Fruit fly (Drosophila melanogaster) whole organism, wandering third instar larva: ENCODE results near the gene CG31533.

ENCODE experiments used
- Abd-B ChIP-seq: fragments of >200 bp; optimal IDR thresholded peaks from 2 replicates; lab custom pipeline; 2017; ENCODE audit warnings: missing biosample characterization, missing genetic modification characterization
- CG32264 ChIP-seq: fragments of 200-800 bp; sonication (Bioruptor generic); optimal IDR thresholded peaks from 2 replicates; lab custom pipeline; 2016; ENCODE audit warnings: missing biosample characterization, missing genetic modification characterization
- CG9705 ChIP-seq: fragments of 200-800 bp; sonication (Bioruptor generic); optimal IDR thresholded peaks from 2 replicates; lab custom pipeline; 2018; ENCODE audit warnings: missing biosample characterization, mild to moderate bottlenecking, missing genetic modification characterization
- CrebA ChIP-seq: fragments of 200-800 bp; sonication (Bioruptor generic); optimal IDR thresholded peaks from 2 replicates; lab custom pipeline; 2016; ENCODE audit warnings: missing biosample characterization, mild to moderate bottlenecking, missing genetic modification characterization, borderline replicate concordance
- Dif ChIP-seq: fragments of 200-275, 200-300 bp; sonication (Bioruptor generic); optimal IDR thresholded peaks from 2 replicates; lab custom pipeline; 2018; ENCODE audit warnings: missing biosample characterization, missing genetic modification characterization; ENCODE audit not compliant: partially characterized antibody
- GATAd ChIP-seq: sonication (Bioruptor generic); optimal IDR thresholded peaks from 2 replicates; lab custom pipeline; 2016; ENCODE audit warnings: missing biosample characterization, missing genetic modification characterization
- HLH106 ChIP-seq: fragments of 200-800 bp; optimal IDR thresholded peaks from 3 replicates; lab custom pipeline; 2019; ENCODE audit warnings: missing biosample characterization, mild to moderate bottlenecking, missing genetic modification characterization, moderate library complexity
- Hnf4 ChIP-seq: fragments of 200-800 bp; sonication (Bioruptor generic); optimal IDR thresholded peaks from 2 replicates; lab custom pipeline; 2016; ENCODE audit warnings: missing biosample characterization, mild to moderate bottlenecking, missing genetic modification characterization
- Jra ChIP-seq: sonication (Bioruptor generic); optimal IDR thresholded peaks from 2 replicates; lab custom pipeline; 2016; ENCODE audit warnings: missing biosample characterization, missing genetic modification characterization
- Mio ChIP-seq: sonication (Bioruptor generic); optimal IDR thresholded peaks from 2 replicates; lab custom pipeline; 2016; ENCODE audit warnings: missing biosample characterization, missing genetic modification characterization
- Myc ChIP-seq: fragments of >200 bp; optimal IDR thresholded peaks from 2 replicates; lab custom pipeline; 2017
- OdsH ChIP-seq: fragments of 200-800 bp; sonication (Bioruptor generic); optimal IDR thresholded peaks from 2 replicates; lab custom pipeline; 2016; ENCODE audit warnings: missing biosample characterization, mild to moderate bottlenecking, missing genetic modification characterization
- Rel ChIP-seq, 2 experiments: fragments of 200-800 bp; sonication (Bioruptor generic) in 1 of 2; optimal IDR thresholded peaks; 2 replicates in 1 of 2; 3 replicates in 1 of 2; lab custom pipeline; 2016 to 2019; ENCODE audit warnings: mild to moderate bottlenecking in 2 of 2, missing biosample characterization in 2 of 2, missing genetic modification characterization in 2 of 2, moderate library complexity in 1 of 2
- Sp1 ChIP-seq: fragments of 200-800 bp; sonication (Bioruptor generic); optimal IDR thresholded peaks from 3 replicates; lab custom pipeline; 2019; ENCODE audit warnings: missing biosample characterization, mild to moderate bottlenecking, missing genetic modification characterization, moderate library complexity
- Vsx2 ChIP-seq: fragments of 200-300, 225-300 bp; sonication (Bioruptor generic); optimal IDR thresholded peaks from 2 replicates; lab custom pipeline; 2018; ENCODE audit warnings: missing biosample characterization, missing genetic modification characterization; ENCODE audit not compliant: partially characterized antibody
- br ChIP-seq: fragments of 200-800 bp; sonication (Bioruptor generic); optimal IDR thresholded peaks from 2 replicates; lab custom pipeline; 2016; ENCODE audit warnings: missing biosample characterization, missing genetic modification characterization
- brk ChIP-seq: fragments of 200-800 bp; sonication (Bioruptor generic); optimal IDR thresholded peaks from 2 replicates; lab custom pipeline; 2016; ENCODE audit warnings: missing biosample characterization, mild to moderate bottlenecking, missing genetic modification characterization
- dl ChIP-seq, 2 experiments: fragments of 175-275, 200-275 bp in 1 of 2; fragments of 200-275 bp in 1 of 2; sonication (Bioruptor generic); optimal IDR thresholded peaks; lab custom pipeline; 2018; ENCODE audit warnings: mild to moderate bottlenecking in 2 of 2, missing biosample characterization in 2 of 2, missing genetic modification characterization in 2 of 2, moderate library complexity in 2 of 2; ENCODE audit not compliant: partially characterized antibody in 2 of 2, insufficient read depth in 1 of 2
- dsf ChIP-seq: sonication (Bioruptor generic); optimal IDR thresholded peaks from 2 replicates; lab custom pipeline; 2016; ENCODE audit warnings: missing biosample characterization, missing genetic modification characterization, borderline replicate concordance
- foxo ChIP-seq, 2 experiments: fragments of 200-800 bp; sonication (Bioruptor generic); optimal IDR thresholded peaks; 2 replicates in 1 of 2; 3 replicates in 1 of 2; lab custom pipeline; 2016 to 2017; ENCODE audit warnings: missing biosample characterization in 2 of 2, missing genetic modification characterization in 2 of 2
- fru ChIP-seq: fragments of 200-800 bp; sonication (Bioruptor generic); optimal IDR thresholded peaks from 3 replicates; lab custom pipeline; 2016; ENCODE audit warnings: missing biosample characterization, mild to moderate bottlenecking, missing genetic modification characterization
- h ChIP-seq: fragments of 200-800 bp; sonication (Bioruptor generic); optimal IDR thresholded peaks from 3 replicates; lab custom pipeline; 2016; ENCODE audit warnings: missing biosample characterization, mild to moderate bottlenecking, missing genetic modification characterization
- jim ChIP-seq: fragments of 175-275, 200-325 bp; sonication (Bioruptor generic); optimal IDR thresholded peaks from 2 replicates; lab custom pipeline; 2016; ENCODE audit warnings: missing biosample characterization, mild to moderate bottlenecking, missing genetic modification characterization
- lola ChIP-seq: fragments of >200 bp; optimal IDR thresholded peaks from 2 replicates; lab custom pipeline; 2017; ENCODE audit warnings: missing biosample characterization, missing genetic modification characterization
- psq ChIP-seq: fragments of 200-800 bp; sonication (Bioruptor generic); optimal IDR thresholded peaks from 3 replicates; lab custom pipeline; 2017; ENCODE audit warnings: missing biosample characterization, mild to moderate bottlenecking, missing genetic modification characterization, moderate library complexity
- sage ChIP-seq: fragments of 200-800 bp; sonication (Bioruptor generic); optimal IDR thresholded peaks from 2 replicates; lab custom pipeline; 2016; ENCODE audit warnings: missing biosample characterization, mild to moderate bottlenecking, missing genetic modification characterization
- sv ChIP-seq: fragments of 200-800 bp; sonication (Bioruptor generic); optimal IDR thresholded peaks from 3 replicates; lab custom pipeline; 2016; ENCODE audit warnings: missing biosample characterization, missing genetic modification characterization
- tai ChIP-seq: sonication (Bioruptor generic); optimal IDR thresholded peaks from 2 replicates; lab custom pipeline; 2016; ENCODE audit warnings: missing biosample characterization, missing genetic modification characterization
- usp ChIP-seq: fragments of >200 bp; optimal IDR thresholded peaks from 2 replicates; lab custom pipeline; 2017; ENCODE audit warnings: missing biosample characterization, missing genetic modification characterization
- woc ChIP-seq: sonication (Bioruptor generic); optimal IDR thresholded peaks from 2 replicates; lab custom pipeline; 2016; ENCODE audit warnings: missing biosample characterization, mild to moderate bottlenecking, missing genetic modification characterization

CG31533 gene

DNA sequence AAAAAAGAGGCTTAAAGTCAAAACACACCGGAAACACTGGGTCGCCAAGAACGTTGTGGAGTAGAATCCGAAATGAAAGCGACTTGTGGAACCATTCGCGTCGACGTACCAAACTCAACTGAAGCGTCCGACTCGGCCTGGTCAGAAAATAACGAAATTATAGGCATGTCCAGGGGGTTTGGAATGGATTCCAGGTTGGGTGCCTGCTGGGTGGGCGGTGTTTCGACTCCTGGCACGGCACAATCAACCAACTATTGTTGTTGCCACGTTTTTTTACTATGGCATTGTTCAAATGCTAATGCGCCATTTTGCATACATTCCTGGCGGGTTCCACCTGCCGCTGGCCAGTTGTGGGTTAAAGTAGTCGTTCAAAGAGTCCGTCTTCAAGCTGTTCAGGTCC is 38.9 kb downstream of the CG31533 start, which contains the start of gene Kif19A:
Kif19A (minus strand) TSS at position 101 of the 400 bp plus-strand sequence.
- TF ChIP-seq h (GFP tag; lab: Kevin White, UChicago), result no peak
- TF ChIP-seq woc (GFP tag; lab: Kevin White, UChicago), result no peak
- no peak for TF ChIP-seq HLH106
- no peak for TF ChIP-seq jim (GFP tag; lab: Kevin White, UChicago)
- TF ChIP-seq dsf (GFP tag; lab: Kevin White, UChicago), result no peak
- no peak for TF ChIP-seq brk (GFP tag; lab: Kevin White, UChicago)
- TF ChIP-seq Vsx2, result no peak
- TF ChIP-seq CG9705 (GFP tag; lab: Kevin White, UChicago), result no peak
- no peak for TF ChIP-seq GATAd (GFP tag; lab: Kevin White, UChicago)
- TF ChIP-seq usp (GFP tag; lab: Kevin White, UChicago), result no peak
- no peak for TF ChIP-seq psq (GFP tag; lab: Kevin White, UChicago)
- TF ChIP-seq Rel (GFP tag; optimal IDR thresholded peaks at IDR 0.05; lab: Kevin White, UChicago), result no peak
- TF ChIP-seq Rel (tag; optimal IDR thresholded peaks at IDR 0.05; lab: Kevin White, UChicago), result no peak

DNA sequence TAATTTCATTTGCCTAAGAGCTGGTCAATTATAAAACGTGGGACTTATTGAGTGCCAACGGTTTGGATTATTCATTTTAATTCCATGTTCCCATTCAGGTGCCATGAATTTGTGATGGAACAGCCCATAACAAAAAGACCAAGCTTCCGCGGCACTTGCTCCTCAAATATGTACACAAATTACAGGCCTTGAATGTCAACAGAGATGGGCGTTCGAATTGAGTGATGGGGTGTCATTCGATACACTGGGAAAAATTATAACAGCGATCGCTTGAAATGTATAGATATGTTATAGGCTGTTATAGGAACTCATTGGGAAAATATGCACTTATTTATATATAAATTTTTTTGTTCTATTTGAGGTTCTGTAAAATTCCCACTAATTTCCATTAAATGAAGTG is 41.1 kb downstream of the CG31533 start:
- no peak for TF ChIP-seq OdsH (GFP tag; lab: Kevin White, UChicago)
- no peak for TF ChIP-seq Dif (GFP tag; lab: Kevin White, UChicago)
- no peak for TF ChIP-seq lola (GFP tag; lab: Kevin White, UChicago)
- TF ChIP-seq CG9705 (GFP tag; lab: Kevin White, UChicago), result no peak
- TF ChIP-seq Abd-B (GFP tag; lab: Kevin White, UChicago), result no peak
- no peak for TF ChIP-seq Myc (lab: Kevin White, UChicago)
- TF ChIP-seq sage (GFP tag; lab: Kevin White, UChicago), result no peak
- no peak for TF ChIP-seq GATAd (GFP tag; lab: Kevin White, UChicago)
- TF ChIP-seq jim (GFP tag; lab: Kevin White, UChicago), result no peak
- TF ChIP-seq Sp1, result no peak
- no peak for TF ChIP-seq HLH106

DNA sequence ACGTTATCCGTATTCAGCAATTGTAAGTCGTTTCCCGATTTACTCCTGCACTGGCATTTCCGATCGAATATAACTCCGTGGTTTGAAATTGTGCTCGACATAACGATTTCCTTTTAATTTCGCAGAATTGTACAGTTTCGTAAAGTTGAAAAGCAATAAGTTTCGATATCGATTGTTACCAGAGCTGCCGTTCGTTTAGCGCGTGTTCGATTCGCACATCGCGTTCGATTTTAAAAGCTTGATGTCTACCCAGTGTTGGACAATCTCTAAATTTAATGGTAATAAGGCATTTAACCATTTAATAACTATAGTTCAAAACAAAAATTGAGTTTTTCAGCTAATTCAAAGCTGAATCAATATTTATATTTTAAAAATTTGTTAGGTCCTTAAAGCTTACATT is 45.2 kb downstream of the CG31533 start, which contains the start of gene CG14357:
CG14357 (minus strand) TSS at position 101 of the 400 bp plus-strand sequence.
- no peak for TF ChIP-seq Jra (GFP tag; lab: Kevin White, UChicago)
- no peak for TF ChIP-seq GATAd (GFP tag; lab: Kevin White, UChicago)
- no peak for TF ChIP-seq br
- TF ChIP-seq Hnf4 (GFP tag; lab: Kevin White, UChicago), result no peak

DNA sequence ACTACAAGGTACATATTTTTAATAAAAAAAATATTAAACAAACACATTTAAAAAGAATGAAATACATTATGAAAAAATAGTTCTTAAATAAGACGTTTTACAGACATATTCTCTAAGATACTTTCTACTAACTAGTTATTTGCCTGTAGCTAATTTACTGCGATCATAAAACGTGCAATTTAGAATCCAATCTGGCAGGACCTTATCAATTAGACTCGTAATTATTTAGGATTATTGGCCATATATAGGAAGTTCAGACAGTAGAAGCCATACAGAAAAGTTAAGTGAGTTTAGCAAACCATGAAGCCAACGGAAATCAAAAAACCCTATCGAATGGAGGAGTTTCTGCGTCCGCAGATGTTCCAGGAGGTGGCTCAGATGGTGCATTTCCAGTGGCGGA is 48.1 kb downstream of the CG31533 start, which contains the start of gene Or88a:
Or88a (plus strand) TSS at position 301 of the 400 bp plus-strand sequence.
- TF ChIP-seq Vsx2 (no peak), dsf (GFP tag; lab: Kevin White, UChicago) (no peak), woc (GFP tag; lab: Kevin White, UChicago) (no peak), HLH106 (no peak), Mio (GFP tag; lab: Kevin White, UChicago) (no peak), Dif (GFP tag; lab: Kevin White, UChicago) (no peak), Jra (GFP tag; lab: Kevin White, UChicago) (no peak), tai (GFP tag; lab: Kevin White, UChicago) (no peak), lola (GFP tag; lab: Kevin White, UChicago) (no peak), Sp1 (no peak)

DNA sequence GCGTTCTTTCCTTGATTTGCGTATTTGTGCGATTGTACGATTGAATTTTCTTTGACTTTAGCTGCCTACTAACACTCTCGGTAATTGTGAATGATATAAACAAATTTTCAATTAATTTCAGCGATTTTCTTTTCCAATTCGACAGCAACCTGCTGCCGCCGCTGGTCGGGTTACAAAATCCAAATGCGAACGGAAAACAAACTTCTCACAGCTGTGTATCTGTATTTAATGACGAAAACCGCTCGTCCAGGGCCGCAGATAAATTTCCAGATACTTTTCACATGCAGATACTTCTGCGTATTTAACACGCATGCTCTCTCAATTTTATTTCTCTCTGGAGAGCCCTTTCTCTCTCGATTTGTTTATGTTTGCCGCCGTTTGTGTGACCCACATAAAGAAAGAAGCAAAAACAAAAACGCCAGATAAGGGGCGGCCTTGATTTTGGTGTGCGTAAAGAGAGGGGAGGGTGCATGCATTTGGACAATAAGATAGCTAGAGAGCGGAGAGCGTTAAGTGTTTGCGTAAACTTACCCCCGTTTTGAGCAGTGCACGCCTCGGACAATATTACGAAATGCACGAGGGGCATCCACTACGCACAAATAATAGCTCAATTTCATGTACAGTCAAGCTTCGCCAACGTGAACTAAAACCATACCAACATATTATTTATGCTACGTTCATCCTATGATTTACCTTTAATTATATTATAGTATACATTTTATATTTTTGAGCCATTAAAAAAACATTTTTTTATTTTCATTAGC is 48.9 kb downstream of the CG31533 start, which contains the start of gene CG12402:
CG12402 (minus strand) TSS at position 164 of the 764 bp plus-strand sequence.
- TF ChIP-seq woc (GFP tag; lab: Kevin White, UChicago), result no peak
- peak; percentile 41 for TF ChIP-seq sv (GFP tag; lab: Kevin White, UChicago)
- no peak for TF ChIP-seq dl (GFP tag; optimal IDR thresholded peaks at IDR 0.05; lab: Kevin White, UChicago; ENCODE audit: insufficient read depth in 1 of 2, partially characterized antibody in 2 of 2)
- TF ChIP-seq brk (GFP tag; lab: Kevin White, UChicago), result no peak
- no peak for TF ChIP-seq Rel (GFP tag; optimal IDR thresholded peaks at IDR 0.05; lab: Kevin White, UChicago)
- no peak for TF ChIP-seq Rel (tag; optimal IDR thresholded peaks at IDR 0.05; lab: Kevin White, UChicago)
- TF ChIP-seq CrebA, result no peak
- TF ChIP-seq Vsx2, result no peak
- no peak for TF ChIP-seq dsf (GFP tag; lab: Kevin White, UChicago)
- TF ChIP-seq CG32264, result no peak
- TF ChIP-seq fru (GFP tag; lab: Kevin White, UChicago), result peak; percentile 19
- TF ChIP-seq foxo (GFP tag; optimal IDR thresholded peaks at IDR 0.05; lab: Kevin White, UChicago), result peak in 1 of 2 experiments; percentile 13
- peak; percentile 34 for TF ChIP-seq Dif (GFP tag; lab: Kevin White, UChicago)
